Worm (Caenorhabditis elegans): Measurements from ENCODE around the gene cyp-34A5.

DNA sequence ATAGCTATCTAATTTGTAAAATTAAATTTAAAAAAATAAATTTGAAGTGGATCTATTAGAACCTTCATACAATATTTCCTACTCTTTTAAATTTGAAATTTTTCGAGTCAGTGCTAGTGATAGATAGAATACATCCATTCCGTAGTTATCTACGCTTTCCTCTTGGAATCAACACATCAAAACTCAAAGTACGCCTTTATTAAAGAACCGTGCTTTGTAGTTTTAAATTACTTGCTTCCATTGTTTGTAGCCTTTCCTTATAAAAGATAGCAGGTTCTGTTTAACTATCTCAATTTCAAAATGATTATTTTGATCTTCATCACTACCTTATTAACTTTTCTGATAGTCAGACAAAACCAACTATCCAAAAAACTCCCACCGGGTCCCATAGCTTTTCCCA lies 12.5 kb downstream of the cyp-34A5 start, which contains the start of gene cyp-35B3:
- no peak for TF ChIP-seq ztf-11 (tag; optimal IDR thresholded peaks at IDR 0.05)
- TF ChIP-seq pqm-1 (tag; optimal IDR thresholded peaks at IDR 0.05) = no peak
- TF ChIP-seq fos-1 (tag; optimal IDR thresholded peaks at IDR 0.05) = no peak
- TF ChIP-seq lin-15B (tag; optimal IDR thresholded peaks at IDR 0.05) = no peak
- TF ChIP-seq egl-27 (tag; optimal IDR thresholded peaks at IDR 0.05) = no peak
- no peak for TF ChIP-seq pha-4 (tag; optimal IDR thresholded peaks at IDR 0.05)
- no peak for TF ChIP-seq nhr-28 (tag; optimal IDR thresholded peaks at IDR 0.05)
- no peak for TF ChIP-seq nhr-76 (tag; optimal IDR thresholded peaks at IDR 0.05)
- no peak for TF ChIP-seq nhr-12 (tag; optimal IDR thresholded peaks at IDR 0.05)
- no peak for TF ChIP-seq zag-1 (tag; optimal IDR thresholded peaks at IDR 0.05)
- no peak for TF ChIP-seq sea-2 (GFP tag; optimal IDR thresholded peaks at IDR 0.05)
- no peak for TF ChIP-seq nfya-1 (tag; optimal IDR thresholded peaks at IDR 0.05; ENCODE audit: insufficient read depth)
- no peak for TF ChIP-seq nhr-25 (tag; optimal IDR thresholded peaks at IDR 0.05)
- no peak for TF ChIP-seq elt-3 (tag; optimal IDR thresholded peaks at IDR 0.05)

Data from whole organism, L3 larva.